Fruit fly (Drosophila melanogaster): Measurements from ENCODE around the gene CG4836.

DNA sequence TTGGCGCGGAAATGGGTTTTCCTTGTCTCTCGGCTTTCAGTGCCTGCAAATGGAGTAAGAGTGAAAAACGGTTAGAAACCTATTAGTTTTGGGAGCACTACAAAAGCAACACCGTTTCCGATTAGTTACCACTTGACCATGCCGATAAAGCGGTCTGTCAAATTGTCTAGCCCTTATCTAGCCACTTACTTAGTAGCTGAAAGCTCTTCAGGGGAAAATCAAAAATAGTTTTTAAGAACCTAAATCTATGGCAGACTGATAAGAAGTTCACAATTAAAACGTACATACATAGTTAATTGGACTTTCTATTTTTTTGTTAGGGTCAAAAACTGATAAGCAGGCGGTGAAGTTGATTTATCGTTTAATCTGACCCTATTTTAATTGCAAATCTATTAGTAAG lies 7.1 kb upstream of the CG4836 start:
- TF ChIP-seq GATAd (GFP tag; optimal IDR thresholded peaks at IDR 0.05) (no peak), woc (GFP tag; optimal IDR thresholded peaks at IDR 0.05) (no peak), CG9705 (GFP tag; optimal IDR thresholded peaks at IDR 0.05) (no peak), usp (GFP tag; optimal IDR thresholded peaks at IDR 0.05) (no peak), dmrt93B (GFP tag; optimal IDR thresholded peaks at IDR 0.05) (no peak), Sp1 (GFP tag; optimal IDR thresholded peaks at IDR 0.05) (no peak), h (GFP tag; optimal IDR thresholded peaks at IDR 0.05) (no peak)

Measured in whole organism, wandering third instar larva.